Worm (Caenorhabditis elegans) whole organism, young adult: Measurements from ENCODE around the gene srj-25.

Experiments
- B0336.3 ChIP-seq: fragments of 200-800 bp; sonication (Bioruptor generic); IDR thresholded peaks from 2 replicates; pipeline ENCODE4 v1.3.6; 2022; ENCODE audit warnings: missing genetic modification characterization, missing compliant biosample characterization
- C06A6.2 ChIP-seq: fragments of 200-800 bp; sonication (Bioruptor generic); conservative IDR thresholded peaks from 2 replicates; pipeline ENCODE4 v1.3.6; 2022; ENCODE audit warnings: missing genetic modification characterization, missing compliant biosample characterization
- D2030.7 ChIP-seq: fragments of 200-800 bp; sonication (Bioruptor generic); IDR thresholded peaks from 2 replicates; pipeline ENCODE4 v1.3.6; 2022; ENCODE audit warnings: missing genetic modification reagents, missing genetic modification characterization, missing compliant biosample characterization
- F10E7.11 ChIP-seq: sonication (generic microtip); optimal IDR thresholded peaks from 2 replicates; lab custom pipeline; 2017; ENCODE audit warnings: mild to moderate bottlenecking, missing genetic modification characterization, moderate library complexity, missing compliant biosample characterization
- F23B12.7 ChIP-seq: sonication (generic microtip); optimal IDR thresholded peaks from 2 replicates; lab custom pipeline; 2017; ENCODE audit warnings: missing genetic modification characterization, mild to moderate bottlenecking, missing compliant biosample characterization, antibody characterized with exemption, moderate library complexity; ENCODE audit not compliant: insufficient read depth
- F39B2.1 ChIP-seq: fragments of 200-800 bp; sonication (Bioruptor generic); IDR thresholded peaks from 2 replicates; pipeline ENCODE4 v1.3.6; 2022; ENCODE audit warnings: missing genetic modification reagents, missing genetic modification characterization, missing compliant biosample characterization
- F49E8.2 ChIP-seq: sonication (generic microtip); optimal IDR thresholded peaks from 3 replicates; lab custom pipeline; 2017; ENCODE audit warnings: missing genetic modification characterization, mild to moderate bottlenecking, missing compliant biosample characterization, antibody characterized with exemption, moderate library complexity; ENCODE audit not compliant: insufficient read depth
- K11D2.4 ChIP-seq: fragments of 200-800 bp; sonication (Bioruptor generic); IDR thresholded peaks from 2 replicates; pipeline ENCODE4 v1.3.6; 2022; ENCODE audit warnings: missing genetic modification reagents, missing genetic modification characterization, missing compliant biosample characterization
- K12H6.12 ChIP-seq: fragments of 200-800 bp; sonication (Bioruptor generic); optimal IDR thresholded peaks from 2 replicates; lab custom pipeline; 2018; ENCODE audit warnings: mild to moderate bottlenecking, missing genetic modification characterization, missing compliant biosample characterization
- Y53G8AR.9 ChIP-seq: fragments of 200-800 bp; sonication (Bioruptor generic); conservative IDR thresholded peaks from 2 replicates; pipeline ENCODE4 v1.3.6; 2022; ENCODE audit warnings: missing genetic modification reagents, missing genetic modification characterization, missing compliant biosample characterization
- Y56A3A.18 ChIP-seq: fragments of 200-800 bp; sonication (Bioruptor generic); IDR thresholded peaks from 2 replicates; pipeline ENCODE4 v1.3.6; 2022; ENCODE audit warnings: missing genetic modification reagents, missing genetic modification characterization, missing compliant biosample characterization
- Y95B8A.8 ChIP-seq: fragments of 200-800 bp; sonication (Bioruptor generic); IDR thresholded peaks from 2 replicates; pipeline ENCODE4 v1.3.6; 2022; ENCODE audit warnings: missing genetic modification reagents, missing genetic modification characterization, missing compliant biosample characterization
- ama-1 ChIP-seq, 3 experiments: fragments of 150-350 bp in 1 of 3; sonication (generic microtip) in 2 of 3; optimal IDR thresholded peaks; 2 replicates each; lab custom pipeline; 2014 to 2018; ENCODE audit warnings: missing biosample characterization in 2 of 3, missing genetic modification characterization in 2 of 3, missing genetic modification reagents in 2 of 3
- aptf-2 ChIP-seq: fragments of 200-800 bp; sonication (Bioruptor generic); conservative IDR thresholded peaks from 2 replicates; pipeline ENCODE4 v1.3.6; 2022; ENCODE audit warnings: missing genetic modification reagents, missing genetic modification characterization, missing compliant biosample characterization
- athp-1 ChIP-seq: sonication (generic microtip); optimal IDR thresholded peaks from 2 replicates; lab custom pipeline; 2017; ENCODE audit warnings: mild to moderate bottlenecking, missing genetic modification characterization, missing compliant biosample characterization
- attf-5 ChIP-seq: fragments of 200-800 bp; sonication (Bioruptor generic); optimal IDR thresholded peaks from 2 replicates; lab custom pipeline; 2018; ENCODE audit warnings: mild to moderate bottlenecking, missing genetic modification characterization, missing compliant biosample characterization
- bed-2 ChIP-seq: fragments of 200-800 bp; sonication (Bioruptor generic); IDR thresholded peaks from 2 replicates; pipeline ENCODE4 v1.3.6; 2022; ENCODE audit warnings: missing genetic modification reagents, missing genetic modification characterization, missing compliant biosample characterization
- ccch-3 ChIP-seq: fragments of 200-800 bp; sonication (Bioruptor generic); optimal IDR thresholded peaks from 2 replicates; lab custom pipeline; 2018; ENCODE audit warnings: mild to moderate bottlenecking, missing genetic modification characterization, missing compliant biosample characterization
- cebp-1 ChIP-seq, 2 experiments: fragments of 200-800 bp in 1 of 2; sonication (Bioruptor generic) in 1 of 2; sonication (generic microtip) in 1 of 2; IDR thresholded peaks in 1 of 2; optimal IDR thresholded peaks in 1 of 2; 2 replicates each; pipeline versions ENCODE4 v1.3.6 to Lab custom; 2017 to 2022; ENCODE audit warnings: missing compliant biosample characterization in 2 of 2, missing genetic modification characterization in 2 of 2, mild to moderate bottlenecking in 1 of 2, missing genetic modification reagents in 1 of 2, moderate library complexity in 1 of 2
- ceh-27 ChIP-seq: fragments of 200-800 bp; sonication (Bioruptor generic); optimal IDR thresholded peaks from 2 replicates; lab custom pipeline; 2018; ENCODE audit warnings: mild to moderate bottlenecking, missing genetic modification characterization, moderate library complexity, missing compliant biosample characterization
- ceh-40 ChIP-seq: fragments of 200-800 bp; sonication (Bioruptor generic); IDR thresholded peaks from 2 replicates; pipeline ENCODE4 v1.3.6; 2022; ENCODE audit warnings: missing genetic modification characterization, missing compliant biosample characterization
- ceh-58 ChIP-seq: fragments of 200-800 bp; sonication (Bioruptor generic); IDR thresholded peaks from 2 replicates; pipeline ENCODE4 v1.3.6; 2022; ENCODE audit warnings: missing genetic modification characterization, missing compliant biosample characterization
- ceh-79 ChIP-seq: sonication (generic microtip); optimal IDR thresholded peaks from 2 replicates; lab custom pipeline; 2017; ENCODE audit warnings: mild to moderate bottlenecking, missing genetic modification characterization, missing compliant biosample characterization
- ceh-91 ChIP-seq: fragments of 200-800 bp; sonication (Bioruptor generic); IDR thresholded peaks from 2 replicates; pipeline ENCODE4 v1.3.6; 2022; ENCODE audit warnings: missing genetic modification reagents, missing genetic modification characterization, missing compliant biosample characterization
- chd-7 ChIP-seq: sonication (generic microtip); optimal IDR thresholded peaks from 2 replicates; lab custom pipeline; 2016; ENCODE audit warnings: mild to moderate bottlenecking, missing genetic modification characterization, moderate library complexity, missing compliant biosample characterization
- dox-1 ChIP-seq: fragments of 200-800 bp; sonication (Bioruptor generic); IDR thresholded peaks from 2 replicates; pipeline ENCODE4 v1.3.6; 2022; ENCODE audit warnings: missing genetic modification reagents, missing genetic modification characterization, missing compliant biosample characterization
- gei-17 ChIP-seq: fragments of 200-800 bp; sonication (Bioruptor generic); optimal IDR thresholded peaks from 2 replicates; lab custom pipeline; 2018; ENCODE audit warnings: mild to moderate bottlenecking, missing genetic modification characterization, missing compliant biosample characterization
- hmg-20 ChIP-seq: fragments of 200-800 bp; sonication (Bioruptor generic); IDR thresholded peaks from 2 replicates; pipeline ENCODE4 v1.3.6; 2022; ENCODE audit warnings: missing genetic modification reagents, missing genetic modification characterization, missing compliant biosample characterization
- hsf-1 ChIP-seq: fragments of 200-800 bp; sonication (Bioruptor generic); IDR thresholded peaks from 2 replicates; pipeline ENCODE4 v1.3.6; 2022; ENCODE audit warnings: missing genetic modification reagents, missing genetic modification characterization, missing compliant biosample characterization
- let-526 ChIP-seq: fragments of 200-800 bp; sonication (Bioruptor generic); IDR thresholded peaks from 2 replicates; pipeline ENCODE4 v1.3.6; 2022; ENCODE audit warnings: missing genetic modification reagents, missing genetic modification characterization, missing compliant biosample characterization
- lin-40 ChIP-seq: sonication (generic microtip); optimal IDR thresholded peaks from 2 replicates; lab custom pipeline; 2016; ENCODE audit warnings: missing genetic modification characterization, mild to moderate bottlenecking, missing compliant biosample characterization, missing genotype, missing genetic modification reagents
- lir-1 ChIP-seq: fragments of 200-800 bp; sonication (Bioruptor generic); conservative IDR thresholded peaks from 2 replicates; pipeline ENCODE4 v1.3.6; 2022; ENCODE audit warnings: missing genetic modification reagents, missing genetic modification characterization, missing compliant biosample characterization
- madf-3 ChIP-seq: fragments of 200-800 bp; sonication (Bioruptor generic); IDR thresholded peaks from 2 replicates; pipeline ENCODE4 v1.3.6; 2022; ENCODE audit warnings: missing genetic modification reagents, missing genetic modification characterization, missing compliant biosample characterization
- mcd-1 ChIP-seq: fragments of 200-800 bp; sonication (Bioruptor generic); IDR thresholded peaks from 2 replicates; pipeline ENCODE4 v1.3.6; 2022; ENCODE audit warnings: missing genetic modification reagents, missing genetic modification characterization, missing compliant biosample characterization
- mes-4 ChIP-seq: sonication (generic microtip); optimal IDR thresholded peaks from 2 replicates; lab custom pipeline; 2016; ENCODE audit warnings: missing genotype, missing genetic modification characterization, missing compliant biosample characterization
- nfya-2 ChIP-seq: fragments of 200-800 bp; sonication (Bioruptor generic); IDR thresholded peaks from 2 replicates; pipeline ENCODE4 v1.3.6; 2022; ENCODE audit warnings: missing genetic modification reagents, missing genetic modification characterization, missing compliant biosample characterization
- nfyb-1 ChIP-seq: fragments of 200-800 bp; sonication (Bioruptor generic); IDR thresholded peaks from 2 replicates; pipeline ENCODE4 v1.3.6; 2022; ENCODE audit warnings: missing genetic modification reagents, missing genetic modification characterization, missing compliant biosample characterization
- pbrm-1 ChIP-seq: fragments of 200-800 bp; sonication (Bioruptor generic); IDR thresholded peaks from 2 replicates; pipeline ENCODE4 v1.3.6; 2022; ENCODE audit warnings: missing genetic modification reagents, missing genetic modification characterization, missing compliant biosample characterization
- sea-2 ChIP-seq: fragments of 200-800 bp; sonication (Bioruptor generic); IDR thresholded peaks from 2 replicates; pipeline ENCODE4 v1.3.6; 2022; ENCODE audit warnings: missing genetic modification characterization, missing compliant biosample characterization
- snpc-1.3 ChIP-seq: sonication (generic microtip); optimal IDR thresholded peaks from 2 replicates; lab custom pipeline; 2017; ENCODE audit warnings: missing genetic modification characterization, mild to moderate bottlenecking, missing compliant biosample characterization, antibody characterized with exemption, moderate library complexity, missing genotype, missing genetic modification reagents; ENCODE audit not compliant: insufficient read depth
- snpc-4 ChIP-seq, 5 experiments: fragments of 150-350 bp in 1 of 5; sonication (generic microtip) in 4 of 5; optimal IDR thresholded peaks; 2 replicates each; lab custom pipeline; 2014 to 2018; ENCODE audit warnings: missing genetic modification characterization in 5 of 5, missing biosample characterization in 3 of 5, antibody characterized with exemption in 2 of 5, mild to moderate bottlenecking in 2 of 5, missing compliant biosample characterization in 2 of 5, missing genotype in 2 of 5, moderate library complexity in 2 of 5, missing genetic modification reagents in 1 of 5
- unc-130 ChIP-seq: sonication (generic microtip); optimal IDR thresholded peaks from 2 replicates; lab custom pipeline; 2016; ENCODE audit warnings: missing genetic modification reagents, missing genetic modification characterization, missing compliant biosample characterization
- unc-62 ChIP-seq: fragments of 150-350 bp; optimal IDR thresholded peaks from 2 replicates; lab custom pipeline; 2014; ENCODE audit warnings: missing biosample characterization, missing genetic modification reagents, missing genetic modification characterization
- zim-3 ChIP-seq: sonication (generic microtip); optimal IDR thresholded peaks from 2 replicates; lab custom pipeline; 2017; ENCODE audit warnings: mild to moderate bottlenecking, missing genetic modification characterization, moderate library complexity, missing compliant biosample characterization
- ztf-28 ChIP-seq: fragments of 200-800 bp; sonication (Bioruptor generic); IDR thresholded peaks from 2 replicates; pipeline ENCODE4 v1.3.6; 2022; ENCODE audit warnings: missing genetic modification reagents, missing genetic modification characterization, missing compliant biosample characterization
- ztf-6 ChIP-seq: fragments of 200-800 bp; sonication (Bioruptor generic); IDR thresholded peaks from 2 replicates; pipeline ENCODE4 v1.3.6; 2022; ENCODE audit warnings: missing genetic modification reagents, missing genetic modification characterization, missing compliant biosample characterization

Gene srj-25

DNA sequence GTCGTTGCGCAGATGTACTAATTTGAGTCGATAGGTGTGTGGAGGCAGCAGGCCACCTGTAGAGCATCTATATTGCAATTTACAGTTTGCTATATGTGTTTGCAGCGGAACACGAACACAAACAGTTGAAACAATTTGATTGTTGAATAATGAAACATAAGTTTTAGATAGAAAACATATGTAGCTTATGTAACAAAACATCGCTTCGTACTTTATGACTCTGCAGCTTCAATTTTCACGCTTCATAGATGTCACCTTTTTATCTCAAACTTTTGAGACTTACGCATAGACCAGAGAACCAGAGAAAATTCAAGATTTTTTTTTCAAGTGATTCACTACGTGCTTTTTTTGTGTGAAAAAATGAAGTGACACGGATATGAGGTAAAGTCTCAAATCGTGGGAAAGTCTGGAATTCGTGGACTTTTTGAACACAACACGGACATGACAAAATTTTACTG, 12.1 kb downstream of the srj-25 start, which contains the start of gene fbxb-72 (continued):
- TF ChIP-seq snpc-4 (GFP tag; optimal IDR thresholded peaks at IDR 0.05; lab: Kevin White, UChicago): no peak
- TF ChIP-seq snpc-4 (tag; optimal IDR thresholded peaks at IDR 0.05; lab: Kevin White, UChicago): peak in 3 of 4 experiments; percentile 1 to 41 (median 34)
- TF ChIP-seq hmg-20 (GFP tag; lab: Robert Waterston, UW): 0 out of 2 replicates have a peak, but pooled peaks have one; percentile 3
- peak; percentile 23; the same call in 1 of the 2 replicates for TF ChIP-seq hsf-1 (GFP tag; lab: Robert Waterston, UW)
- TF ChIP-seq sea-2 (GFP tag; lab: Robert Waterston, UW): 0 out of 2 replicates have a peak, but pooled peaks have one; percentile 9
- peak; percentile 29 for TF ChIP-seq attf-5 (GFP tag; lab: Kevin White, UChicago)
- no peak for TF ChIP-seq ccch-3 (GFP tag; lab: Kevin White, UChicago)
- TF ChIP-seq cebp-1 (GFP tag; IDR thresholded peaks at IDR 0.05; lab: Robert Waterston, UW): peak; percentile 73
- peak; percentile 89 for TF ChIP-seq cebp-1 (tag; optimal IDR thresholded peaks at IDR 0.05; lab: Kevin White, UChicago)
- TF ChIP-seq madf-3: 0 out of 2 replicates have a peak, but pooled peaks have one; percentile 9
- TF ChIP-seq nfyb-1 (GFP tag; lab: Robert Waterston, UW): peak; percentile 88
- 0 out of 2 replicates have a peak, but pooled peaks have one; percentile 11 for TF ChIP-seq let-526 (GFP tag; lab: Robert Waterston, UW)
- TF ChIP-seq C06A6.2: peak; percentile 71; the same call in 1 of the 2 replicates
- TF ChIP-seq Y95B8A.8 (GFP tag; lab: Robert Waterston, UW): peak; percentile 81; the same call in 1 of the 2 replicates
- TF ChIP-seq chd-7: peak; percentile 77
- TF ChIP-seq gei-17 (GFP tag; lab: Kevin White, UChicago): peak; percentile 38
- TF ChIP-seq nfya-2: no peak
- TF ChIP-seq zim-3 (tag; lab: Kevin White, UChicago): peak; percentile 46
- peak; percentile 78 for TF ChIP-seq K11D2.4 (GFP tag; lab: Robert Waterston, UW)
- TF ChIP-seq pbrm-1 (GFP tag; lab: Robert Waterston, UW): peak; percentile 52
- peak; percentile 81; the same call in 1 of the 2 replicates for TF ChIP-seq Y56A3A.18 (GFP tag; lab: Robert Waterston, UW)
- no peak for TF ChIP-seq aptf-2 (GFP tag; lab: Robert Waterston, UW)
- TF ChIP-seq snpc-1.3: peak; percentile 64
- TF ChIP-seq F39B2.1 (GFP tag; lab: Robert Waterston, UW): no peak
- TF ChIP-seq Y53G8AR.9 (GFP tag; lab: Robert Waterston, UW): peak; percentile 94
- TF ChIP-seq lir-1 (GFP tag; lab: Robert Waterston, UW): peak; percentile 58
- TF ChIP-seq D2030.7: no peak
- TF ChIP-seq B0336.3: peak; percentile 77
- peak; percentile 74 for TF ChIP-seq athp-1 (tag; lab: Kevin White, UChicago)
- peak; percentile 75 for TF ChIP-seq lin-40
- no peak for TF ChIP-seq ceh-79 (tag; lab: Kevin White, UChicago)
- TF ChIP-seq mes-4 (tag; lab: Kevin White, UChicago): no peak
- peak; percentile 96 for TF ChIP-seq ama-1 (optimal IDR thresholded peaks at IDR 0.05; lab: Kevin White, UChicago)
- TF ChIP-seq ama-1 (GFP tag; optimal IDR thresholded peaks at IDR 0.05; lab: Kevin White, UChicago): no peak
- TF ChIP-seq, all 124 proteins: peak for 52

DNA sequence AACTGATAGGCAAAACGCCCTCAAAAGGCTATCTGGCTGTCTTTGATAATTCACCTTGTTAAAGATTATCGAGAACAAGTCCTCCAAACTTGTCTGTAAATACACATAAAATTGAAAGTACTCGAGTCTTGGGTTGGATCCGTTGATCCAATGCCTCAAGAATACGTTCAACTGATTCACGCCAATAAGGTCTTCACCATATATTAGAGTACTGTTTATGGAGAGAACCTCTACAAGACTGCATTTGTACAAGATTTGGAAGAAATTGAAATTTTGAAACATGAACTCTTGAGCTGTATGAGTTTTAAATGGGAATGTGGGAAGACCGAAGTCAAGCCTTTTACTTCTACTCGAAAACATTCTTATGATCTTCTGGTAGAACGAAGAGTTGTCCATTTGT, 13.2 kb downstream of the srj-25 start:
- TF ChIP-seq F49E8.2 (tag; lab: Kevin White, UChicago): no peak
- TF ChIP-seq F10E7.11: no peak
- no peak for TF ChIP-seq ztf-6 (GFP tag; lab: Robert Waterston, UW)
- no peak for TF ChIP-seq mcd-1 (GFP tag; lab: Robert Waterston, UW)
- TF ChIP-seq ceh-91 (GFP tag; lab: Robert Waterston, UW): no peak
- no peak for TF ChIP-seq Y53G8AR.9 (GFP tag; lab: Robert Waterston, UW)
- TF ChIP-seq ceh-58 (GFP tag; lab: Robert Waterston, UW): no peak
- TF ChIP-seq F23B12.7: no peak
- no peak for TF ChIP-seq lir-1 (GFP tag; lab: Robert Waterston, UW)
- no peak for TF ChIP-seq D2030.7
- no peak for TF ChIP-seq ceh-27 (GFP tag; lab: Kevin White, UChicago)
- no peak for TF ChIP-seq mes-4 (tag; lab: Kevin White, UChicago)
- TF ChIP-seq unc-62: no peak
- no peak for TF ChIP-seq unc-130
- no peak for TF ChIP-seq bed-2 (GFP tag; lab: Robert Waterston, UW)
- no peak for TF ChIP-seq K12H6.12 (tag; lab: Kevin White, UChicago)
- TF ChIP-seq dox-1: no peak
- no peak for TF ChIP-seq ceh-40
- no peak for TF ChIP-seq ztf-28 (GFP tag; lab: Robert Waterston, UW)
- TF ChIP-seq, all 124 proteins: peak for 0
